Fruit fly (Drosophila melanogaster): ENCODE results near the gene CG18746.

- TF ChIP-seq psq (GFP tag; optimal IDR thresholded peaks at IDR 0.05), result no peak
- no peak for TF ChIP-seq h (GFP tag; optimal IDR thresholded peaks at IDR 0.05)
- TF ChIP-seq Hr78 (GFP tag; optimal IDR thresholded peaks at IDR 0.05), result no peak
- peak; percentile 92 for TF ChIP-seq CrebA (GFP tag; optimal IDR thresholded peaks at IDR 0.05; ENCODE audit: borderline replicate concordance)
- TF ChIP-seq Dfd (GFP tag; optimal IDR thresholded peaks at IDR 0.05), result no peak
- peak in 1 of 2 experiments; percentile 80 for TF ChIP-seq foxo (GFP tag; optimal IDR thresholded peaks at IDR 0.05)
- no peak for TF ChIP-seq usp (GFP tag; optimal IDR thresholded peaks at IDR 0.05)
- TF ChIP-seq sage (GFP tag; optimal IDR thresholded peaks at IDR 0.05), result peak; percentile 58
- TF ChIP-seq Hnf4 (GFP tag; optimal IDR thresholded peaks at IDR 0.05), result no peak
- TF ChIP-seq sv (GFP tag; optimal IDR thresholded peaks at IDR 0.05), result no peak
- peak; percentile 48 for TF ChIP-seq Sp1 (GFP tag; optimal IDR thresholded peaks at IDR 0.05)
- TF ChIP-seq ey (GFP tag; optimal IDR thresholded peaks at IDR 0.05), result no peak
- TF ChIP-seq Mio (GFP tag; optimal IDR thresholded peaks at IDR 0.05), result no peak
- no peak for TF ChIP-seq lola (GFP tag; optimal IDR thresholded peaks at IDR 0.05)
These were observed 3.9 kb upstream of the CG18746 start, which contains the start of gene CG2641 for dm6 chr3R:7793855-7794254.

Data from whole organism, wandering third instar larva.